Worm (Caenorhabditis elegans) whole organism, late embryonic: ENCODE data around the gene C08F8.15.
A peak's percentile ranks its signal among the peaks of the same experiment; 100 is the strongest.

Experiments used
- C08G9.2 ChIP-seq: sonication (generic microtip); optimal IDR thresholded peaks from 2 replicates; lab custom pipeline; 2016; ENCODE audit warnings: mild to moderate bottlenecking, missing genetic modification characterization, moderate library complexity, missing compliant biosample characterization
- C38D4.7 ChIP-seq: fragments of 200-800 bp; sonication (Bioruptor generic); optimal IDR thresholded peaks from 2 replicates; lab custom pipeline; 2018; ENCODE audit warnings: mild to moderate bottlenecking, missing genetic modification characterization, moderate library complexity, missing compliant biosample characterization
- F13H6.1 ChIP-seq: sonication (generic microtip); optimal IDR thresholded peaks from 2 replicates; lab custom pipeline; 2016; ENCODE audit warnings: missing genetic modification characterization, missing compliant biosample characterization
- T23F11.4 ChIP-seq: fragments of 200-800 bp; sonication (Bioruptor generic); optimal IDR thresholded peaks from 2 replicates; lab custom pipeline; 2018; ENCODE audit warnings: mild to moderate bottlenecking, missing genetic modification characterization, missing compliant biosample characterization
- ahr-1 ChIP-seq: sonication (generic microtip); optimal IDR thresholded peaks from 2 replicates; lab custom pipeline; 2016; ENCODE audit warnings: missing genetic modification characterization, missing compliant biosample characterization
- ama-1 ChIP-seq: fragments of 150-350 bp; optimal IDR thresholded peaks from 2 replicates; lab custom pipeline; 2014
- ceh-14 ChIP-seq: sonication (generic microtip); optimal IDR thresholded peaks from 2 replicates; lab custom pipeline; 2016; ENCODE audit warnings: missing genotype, missing genetic modification characterization, missing compliant biosample characterization
- ceh-18 ChIP-seq: sonication (generic microtip); optimal IDR thresholded peaks from 2 replicates; lab custom pipeline; 2016; ENCODE audit warnings: missing genetic modification characterization, missing compliant biosample characterization
- ceh-19 ChIP-seq: fragments of 200-800 bp; sonication (Bioruptor generic); optimal IDR thresholded peaks from 2 replicates; lab custom pipeline; 2018; ENCODE audit warnings: mild to moderate bottlenecking, missing genetic modification characterization, missing compliant biosample characterization
- ceh-2 ChIP-seq: sonication (generic microtip); optimal IDR thresholded peaks from 2 replicates; lab custom pipeline; 2016; ENCODE audit warnings: missing genotype, missing genetic modification characterization, missing compliant biosample characterization
- ceh-31 ChIP-seq: sonication (generic microtip); optimal IDR thresholded peaks from 2 replicates; lab custom pipeline; 2016; ENCODE audit warnings: missing genetic modification characterization, missing compliant biosample characterization
- ceh-34 ChIP-seq: sonication (generic microtip); optimal IDR thresholded peaks from 2 replicates; lab custom pipeline; 2016; ENCODE audit warnings: mild to moderate bottlenecking, missing genetic modification characterization, missing compliant biosample characterization
- ceh-48 ChIP-seq: sonication (generic microtip); optimal IDR thresholded peaks from 2 replicates; lab custom pipeline; 2016; ENCODE audit warnings: missing genetic modification characterization, inconsistent platforms, missing compliant biosample characterization
- ceh-9 ChIP-seq: sonication (generic microtip); optimal IDR thresholded peaks from 2 replicates; lab custom pipeline; 2016; ENCODE audit warnings: mild to moderate bottlenecking, missing genetic modification characterization, inconsistent platforms, missing compliant biosample characterization
- elt-2 ChIP-seq: sonication (generic microtip); optimal IDR thresholded peaks from 2 replicates; lab custom pipeline; 2016; ENCODE audit warnings: missing genetic modification reagents, missing genetic modification characterization, missing compliant biosample characterization
- gmeb-2 ChIP-seq: sonication (generic microtip); optimal IDR thresholded peaks from 2 replicates; lab custom pipeline; 2016; ENCODE audit warnings: missing genetic modification characterization, inconsistent platforms, missing compliant biosample characterization
- lim-6 ChIP-seq: sonication (generic microtip); optimal IDR thresholded peaks from 2 replicates; lab custom pipeline; 2016; ENCODE audit warnings: missing genetic modification characterization, missing compliant biosample characterization
- lin-11 ChIP-seq: fragments of 200-800 bp; sonication (Bioruptor generic); optimal IDR thresholded peaks from 2 replicates; lab custom pipeline; 2018; ENCODE audit warnings: mild to moderate bottlenecking, missing genetic modification characterization, missing compliant biosample characterization
- mec-3 ChIP-seq: sonication (generic microtip); optimal IDR thresholded peaks from 2 replicates; lab custom pipeline; 2016; ENCODE audit warnings: borderline replicate concordance, missing genetic modification characterization, missing compliant biosample characterization
- nfya-1 ChIP-seq: sonication (generic microtip); optimal IDR thresholded peaks from 2 replicates; lab custom pipeline; 2017; ENCODE audit warnings: missing genetic modification characterization, mild to moderate bottlenecking, missing compliant biosample characterization, antibody characterized with exemption, moderate library complexity
- nhr-11 ChIP-seq: fragments of 150-350 bp; optimal IDR thresholded peaks from 2 replicates; lab custom pipeline; 2014; ENCODE audit warnings: missing biosample characterization, missing genetic modification characterization
- nhr-232 ChIP-seq: sonication (generic microtip); optimal IDR thresholded peaks from 2 replicates; lab custom pipeline; 2016; ENCODE audit warnings: missing genetic modification characterization, missing compliant biosample characterization
- npax-4 ChIP-seq: sonication (generic microtip); optimal IDR thresholded peaks from 2 replicates; lab custom pipeline; 2016; ENCODE audit warnings: missing genetic modification characterization, missing compliant biosample characterization
- odd-2 ChIP-seq: sonication (generic microtip); optimal IDR thresholded peaks from 2 replicates; lab custom pipeline; 2017; ENCODE audit warnings: antibody characterized with exemption, mild to moderate bottlenecking, missing genetic modification characterization, missing compliant biosample characterization
- pag-3 ChIP-seq: sonication (generic microtip); optimal IDR thresholded peaks from 2 replicates; lab custom pipeline; 2016; ENCODE audit warnings: missing compliant biosample characterization, missing genetic modification characterization, borderline replicate concordance
- pha-2 ChIP-seq: sonication (generic microtip); optimal IDR thresholded peaks from 2 replicates; lab custom pipeline; 2017; ENCODE audit warnings: mild to moderate bottlenecking, missing genetic modification characterization, missing compliant biosample characterization
- pqm-1 ChIP-seq: sonication (generic microtip); optimal IDR thresholded peaks from 2 replicates; lab custom pipeline; 2016; ENCODE audit warnings: missing genetic modification characterization, missing compliant biosample characterization
- ref-2 ChIP-seq: sonication (generic microtip); optimal IDR thresholded peaks from 2 replicates; lab custom pipeline; 2016; ENCODE audit warnings: missing genetic modification characterization, missing compliant biosample characterization
- rnt-1 ChIP-seq: sonication (generic microtip); optimal IDR thresholded peaks from 2 replicates; lab custom pipeline; 2016; ENCODE audit warnings: missing genetic modification characterization, missing compliant biosample characterization
- sox-2 ChIP-seq: fragments of 200-800 bp; sonication (Bioruptor generic); IDR thresholded peaks from 2 replicates; pipeline ENCODE4 v1.3.6; 2022; ENCODE audit warnings: missing genetic modification reagents, missing genetic modification characterization, missing compliant biosample characterization
- tbx-2 ChIP-seq: sonication (generic microtip); optimal IDR thresholded peaks from 2 replicates; lab custom pipeline; 2016; ENCODE audit warnings: missing genetic modification characterization, missing compliant biosample characterization
- unc-3 ChIP-seq, 2 experiments: fragments of 200-800 bp in 1 of 2; sonication (Bioruptor generic) in 1 of 2; sonication (generic microtip) in 1 of 2; conservative IDR thresholded peaks in 1 of 2; optimal IDR thresholded peaks in 1 of 2; 2 replicates each; pipeline versions ENCODE4 v1.3.6 to Lab custom; 2016 to 2022; ENCODE audit warnings: missing compliant biosample characterization in 2 of 2, missing genetic modification characterization in 2 of 2, missing genetic modification reagents in 1 of 2
- unc-42 ChIP-seq: sonication (generic microtip); optimal IDR thresholded peaks from 2 replicates; lab custom pipeline; 2016; ENCODE audit warnings: missing genotype, missing genetic modification characterization, missing compliant biosample characterization
- zip-5 ChIP-seq: sonication (generic microtip); optimal IDR thresholded peaks from 2 replicates; lab custom pipeline; 2016; ENCODE audit warnings: missing genetic modification characterization, missing compliant biosample characterization
- ztf-16 ChIP-seq: sonication (generic microtip); optimal IDR thresholded peaks from 2 replicates; lab custom pipeline; 2017; ENCODE audit warnings: missing genetic modification characterization, missing compliant biosample characterization

Gene C08F8.15

ce11 chrIV:11183991-11184390 lies 23.4 kb upstream of the C08F8.15 start, which contains the start of gene nuaf-3:
nuaf-3 (plus strand) TSS chrIV:11184291.
- TF ChIP-seq mec-3 (tag; lab: Kevin White, UChicago) (no peak), ceh-19 (GFP tag; lab: Kevin White, UChicago) (no peak), sox-2 (GFP tag; lab: Robert Waterston, UW) (no peak), pag-3 (no peak), unc-3 (GFP tag; conservative IDR thresholded peaks at IDR 0.05; lab: Robert Waterston, UW) (no peak), unc-3 (tag; optimal IDR thresholded peaks at IDR 0.05; lab: Kevin White, UChicago) (no peak), ceh-48 (tag; lab: Kevin White, UChicago) (no peak), C38D4.7 (no peak), ceh-2 (tag; lab: Kevin White, UChicago) (no peak), lim-6 (tag; lab: Kevin White, UChicago) (no peak), zip-5 (tag; lab: Kevin White, UChicago) (no peak), C08G9.2 (tag; lab: Kevin White, UChicago) (no peak), lin-11 (no peak), pqm-1 (tag; lab: Kevin White, UChicago) (no peak), ceh-31 (tag; lab: Kevin White, UChicago) (no peak), nhr-11 (no peak), odd-2 (tag; lab: Kevin White, UChicago) (no peak), T23F11.4 (no peak), pha-2 (tag; lab: Kevin White, UChicago) (no peak), ztf-16 (no peak)
- TF ChIP-seq, all 69 proteins: peak for 0

- no peak for TF ChIP-seq npax-4 (tag; lab: Kevin White, UChicago)
- TF ChIP-seq elt-2 (tag; lab: Kevin White, UChicago), result peak; percentile 33
These were observed 22.4 kb upstream of the C08F8.15 start, which contains the start of gene prx-14 for ce11 chrIV:11183013-11183412. prx-14 (plus strand) TSS chrIV:11183132.

- TF ChIP-seq ceh-18 (tag; lab: Kevin White, UChicago) (no peak), pqm-1 (tag; lab: Kevin White, UChicago) (no peak), zip-5 (tag; lab: Kevin White, UChicago) (no peak), gmeb-2 (tag; lab: Kevin White, UChicago) (no peak), ceh-34 (tag; lab: Kevin White, UChicago) (no peak), ama-1 (no peak), ceh-9 (tag; lab: Kevin White, UChicago) (no peak), ceh-48 (tag; lab: Kevin White, UChicago) (no peak), nhr-232 (tag; lab: Kevin White, UChicago) (no peak), pha-2 (tag; lab: Kevin White, UChicago) (no peak)
- TF ChIP-seq, all 69 proteins: peak for 0
These were observed 19.5 kb upstream of the C08F8.15 start for ce11 chrIV:11180077-11180476.

ce11 chrIV:11179123-11179740 lies 18.6 kb upstream of the C08F8.15 start, which contains the start of gene cpt-2:
cpt-2 (plus strand) TSS chrIV:11179645.
- TF ChIP-seq nfya-1 (tag; lab: Kevin White, UChicago) (peak; percentile 53), ceh-14 (tag; lab: Kevin White, UChicago) (peak; percentile 49), ceh-2 (tag; lab: Kevin White, UChicago) (peak; percentile 18), lim-6 (tag; lab: Kevin White, UChicago) (peak; percentile 44), ahr-1 (tag; lab: Kevin White, UChicago) (peak; percentile 13), zip-5 (tag; lab: Kevin White, UChicago) (peak; percentile 25), tbx-2 (peak; percentile 57), elt-2 (tag; lab: Kevin White, UChicago) (peak; percentile 43), F13H6.1 (tag; lab: Kevin White, UChicago) (peak; percentile 29), ref-2 (tag; lab: Kevin White, UChicago) (peak; percentile 18), unc-42 (tag; lab: Kevin White, UChicago) (peak; percentile 54), ceh-31 (tag; lab: Kevin White, UChicago) (peak; percentile 73), ceh-18 (tag; lab: Kevin White, UChicago) (peak; percentile 27), C08G9.2 (tag; lab: Kevin White, UChicago) (peak; percentile 47), rnt-1 (tag; lab: Kevin White, UChicago) (peak; percentile 15)
